Fruit fly (Drosophila melanogaster): Measurements from ENCODE around the gene Lsd-2.
A peak's percentile ranks its signal among the peaks of the same experiment; 100 is the strongest.

The Lsd-2 gene

dm6 chrX:15084580-15085138 lies 8.6 kb upstream of the Lsd-2 start, which contains the start of gene Cox17 (continued):
- peak; percentile 73 for TF ChIP-seq CG17359 (tag; optimal IDR thresholded peaks at IDR 0.05)
- TF ChIP-seq CG34422 (GFP tag; IDR thresholded peaks at IDR 0.05): peak; percentile 49; the same call in 2 of the 3 replicates
- peak; percentile 69 for TF ChIP-seq HLH4C (GFP tag; IDR thresholded peaks at IDR 0.05; ENCODE audit: partially characterized antibody)
- no peak for TF ChIP-seq pan (optimal IDR thresholded peaks at IDR 0.05)
- peak in 1 of 2 experiments; percentile 65 for TF ChIP-seq pan (GFP tag; optimal IDR thresholded peaks at IDR 0.05 in 1 of 2, IDR thresholded peaks at IDR 0.05 in 1 of 2)
- peak; percentile 65 for TF ChIP-seq Asciz (GFP tag; optimal IDR thresholded peaks at IDR 0.05)
- TF ChIP-seq slbo (GFP tag; IDR thresholded peaks at IDR 0.05): peak; percentile 80
- peak; percentile 82 for TF ChIP-seq B-H2 (GFP tag; optimal IDR thresholded peaks at IDR 0.05)
- peak; percentile 70 for TF ChIP-seq CG4617 (GFP tag; optimal IDR thresholded peaks at IDR 0.05; ENCODE audit: borderline replicate concordance)
- TF ChIP-seq cwo (GFP tag; optimal IDR thresholded peaks at IDR 0.05): peak; percentile 70
- peak; percentile 86 for TF ChIP-seq Xbp1 (GFP tag; optimal IDR thresholded peaks at IDR 0.05)
- TF ChIP-seq nau (GFP tag; optimal IDR thresholded peaks at IDR 0.05): peak; percentile 73
- no peak for TF ChIP-seq CG11696 (GFP tag; IDR thresholded peaks at IDR 0.05)
- TF ChIP-seq CG8765 (GFP tag; IDR thresholded peaks at IDR 0.05): no peak
- TF ChIP-seq CG12236 (GFP tag; optimal IDR thresholded peaks at IDR 0.05): peak; percentile 13
- TF ChIP-seq CG17361 (GFP tag; IDR thresholded peaks at IDR 0.05): peak; percentile 94
- peak; percentile 43 for TF ChIP-seq CG6254 (GFP tag; optimal IDR thresholded peaks at IDR 0.05)
- no peak for TF ChIP-seq luna (GFP tag; optimal IDR thresholded peaks at IDR 0.05)
- peak; percentile 10 for TF ChIP-seq CHES-1-like (GFP tag; optimal IDR thresholded peaks at IDR 0.05)
- peak; percentile 93 for TF ChIP-seq row (GFP tag; IDR thresholded peaks at IDR 0.05)
- TF ChIP-seq ftz-f1 (GFP tag; optimal IDR thresholded peaks at IDR 0.05): peak; percentile 67
- peak; percentile 84 for TF ChIP-seq CG9437 (GFP tag; optimal IDR thresholded peaks at IDR 0.05)
- no peak; the same call in 1 of the 2 replicates for TF ChIP-seq CG32767 (GFP tag; IDR thresholded peaks at IDR 0.05)
- TF ChIP-seq Gsc (GFP tag; IDR thresholded peaks at IDR 0.05): no peak
- TF ChIP-seq CG17829 (tag; optimal IDR thresholded peaks at IDR 0.05): peak; percentile 82
- TF ChIP-seq CG12299 (tag; optimal IDR thresholded peaks at IDR 0.05): peak; percentile 48
- TF ChIP-seq H2.0 (GFP tag; IDR thresholded peaks at IDR 0.05): peak; percentile 15; the same call in 1 of the 2 replicates
- TF ChIP-seq Myb (GFP tag; optimal IDR thresholded peaks at IDR 0.05): peak; percentile 34
- no peak for TF ChIP-seq ap (GFP tag; IDR thresholded peaks at IDR 0.05)
- TF ChIP-seq gce (GFP tag; IDR thresholded peaks at IDR 0.05): no peak
- no peak for TF ChIP-seq CG16779 (GFP tag; IDR thresholded peaks at IDR 0.05)
- TF ChIP-seq sim (GFP tag; IDR thresholded peaks at IDR 0.05): no peak
- TF ChIP-seq CG2678 (tag; optimal IDR thresholded peaks at IDR 0.05): peak; percentile 89
- peak; percentile 44; the same call in 1 of the 3 replicates for TF ChIP-seq Optix (GFP tag; IDR thresholded peaks at IDR 0.05)
- peak; percentile 72 for TF ChIP-seq CG12942 (GFP tag; optimal IDR thresholded peaks at IDR 0.05)
- TF ChIP-seq bsh (GFP tag; optimal IDR thresholded peaks at IDR 0.05): peak; percentile 37 to 60
- peak; percentile 73 for TF ChIP-seq Blimp-1 (GFP tag; optimal IDR thresholded peaks at IDR 0.05)
- no peak for TF ChIP-seq Awh (GFP tag; IDR thresholded peaks at IDR 0.05)

- TF ChIP-seq chif (GFP tag; optimal IDR thresholded peaks at IDR 0.05) (no peak), Kr (GFP tag; optimal IDR thresholded peaks at IDR 0.05) (no peak), CG11093 (GFP tag; IDR thresholded peaks at IDR 0.05) (no peak), twi (tag; optimal IDR thresholded peaks at IDR 0.05) (no peak), chinmo (GFP tag; IDR thresholded peaks at IDR 0.05; ENCODE audit: partially characterized antibody) (peak; percentile 80; the same call in 3 of the 4 replicates), Atf6 (GFP tag; IDR thresholded peaks at IDR 0.05) (0 out of 2 replicates have a peak, but pooled peaks have one; percentile 20), CG15073 (GFP tag; optimal IDR thresholded peaks at IDR 0.05) (no peak), Aef1 (GFP tag; IDR thresholded peaks at IDR 0.05) (no peak), Med (GFP tag) (peak; percentile 61), Jarid2 (GFP tag; optimal IDR thresholded peaks at IDR 0.05) (no peak), ci (GFP tag; IDR thresholded peaks at IDR 0.05) (0 out of 3 replicates have a peak, but pooled peaks have one; percentile 6), Deaf1 (tag; optimal IDR thresholded peaks at IDR 0.05) (peak; percentile 17), sd (tag; optimal IDR thresholded peaks at IDR 0.05) (peak; percentile 49)
Measured at dm6 chrX:15082681-15083080, 6.7 kb upstream of the Lsd-2 start, which contains the start of gene CG33178. CG33178 (plus strand) TSS chrX:15082827.
